Fruit fly (Drosophila melanogaster) whole organism: ENCODE results near the gene CG6793.

Experiments used
- CG8478 ChIP-seq: fragments of >200 bp; optimal IDR thresholded peaks from 2 replicates; lab custom pipeline; 2018; ENCODE audit warnings: inconsistent platforms
- Dll ChIP-seq: fragments of >200 bp; optimal IDR thresholded peaks from 2 replicates; lab custom pipeline; 2017
- pan ChIP-seq: fragments of >200 bp; optimal IDR thresholded peaks from 2 replicates; lab custom pipeline; 2017

- no peak for TF ChIP-seq CG8478 (lab: Kevin White, UChicago)
- TF ChIP-seq pan (lab: Kevin White, UChicago): no peak
- no peak for TF ChIP-seq Dll
These were observed 17.9 kb downstream of the CG6793 start for dm6 chr3L:12060101-12060500.
